Fruit fly (Drosophila melanogaster) whole organism, embryonic: ENCODE measurements around the gene nAChRbeta1.

Source experiments
- Adf1 ChIP-seq: fragments of 200-800 bp; sonication (Bioruptor generic); IDR thresholded peaks from 2 replicates; pipeline ENCODE4 v1.3.6; 2022; ENCODE audit warnings: missing biosample characterization, missing genetic modification characterization
- BtbVII ChIP-seq: fragments of 200-800 bp; sonication (Bioruptor generic); optimal IDR thresholded peaks from 3 replicates; lab custom pipeline; 2017; ENCODE audit warnings: missing biosample characterization, mild to moderate bottlenecking, missing genetic modification characterization
- CG10366 ChIP-seq: fragments of 200-800 bp; sonication (Bioruptor generic); IDR thresholded peaks from 2 replicates; pipeline ENCODE4 v1.3.6; 2022; ENCODE audit warnings: missing biosample characterization, missing genetic modification characterization
- CG10543 ChIP-seq: fragments of 200-800 bp; sonication (Bioruptor generic); optimal IDR thresholded peaks from 3 replicates; lab custom pipeline; 2017; ENCODE audit warnings: missing biosample characterization, mild to moderate bottlenecking, missing genetic modification characterization, moderate library complexity
- CG11695 ChIP-seq: fragments of 200-800 bp; sonication (Bioruptor generic); IDR thresholded peaks from 3 replicates; pipeline ENCODE4 v1.3.6; 2022; ENCODE audit warnings: missing biosample characterization, missing genetic modification characterization
- CG11696 ChIP-seq: fragments of 200-800 bp; sonication (Bioruptor generic); IDR thresholded peaks from 2 replicates; pipeline ENCODE4 v1.3.6; 2022; ENCODE audit warnings: missing biosample characterization, missing genetic modification characterization
- CG12236 ChIP-seq: fragments of 200-800 bp; sonication (Bioruptor generic); optimal IDR thresholded peaks from 2 replicates; lab custom pipeline; 2016; ENCODE audit warnings: missing biosample characterization, missing genetic modification characterization
- CG14710 ChIP-seq: fragments of 200-800 bp; sonication (Bioruptor generic); optimal IDR thresholded peaks from 3 replicates; lab custom pipeline; 2019; ENCODE audit warnings: missing biosample characterization, mild to moderate bottlenecking, missing genetic modification characterization, moderate library complexity
- CG17361 ChIP-seq: fragments of 200-800 bp; sonication (Bioruptor generic); IDR thresholded peaks from 3 replicates; pipeline ENCODE4 v1.3.6; 2022; ENCODE audit warnings: missing biosample characterization, missing genetic modification characterization
- CG18262 ChIP-seq: fragments of 200-800 bp; optimal IDR thresholded peaks from 3 replicates; lab custom pipeline; 2019; ENCODE audit warnings: missing biosample characterization, mild to moderate bottlenecking, missing genetic modification characterization, moderate library complexity
- CG2875 ChIP-seq: fragments of 200-800 bp; sonication (Bioruptor generic); optimal IDR thresholded peaks from 2 replicates; lab custom pipeline; 2017; ENCODE audit warnings: missing biosample characterization, mild to moderate bottlenecking, missing genetic modification characterization, missing genetic modification reagents
- CG31441 ChIP-seq: fragments of 200-800 bp; sonication (Bioruptor generic); IDR thresholded peaks from 2 replicates; pipeline ENCODE4 v1.3.6; 2022; ENCODE audit warnings: missing biosample characterization, missing genetic modification characterization
- CG4854 ChIP-seq: fragments of 200-800 bp; sonication (Bioruptor generic); optimal IDR thresholded peaks from 2 replicates; lab custom pipeline; 2016; ENCODE audit warnings: missing biosample characterization, missing genetic modification characterization, inconsistent platforms
- CG6683 ChIP-seq: fragments of 200-800 bp; sonication (Bioruptor generic); optimal IDR thresholded peaks from 2 replicates; lab custom pipeline; 2017; ENCODE audit warnings: missing biosample characterization, mild to moderate bottlenecking, missing genetic modification characterization, missing genetic modification reagents
- CG6689 ChIP-seq: fragments of 200-800 bp; sonication (Bioruptor generic); IDR thresholded peaks from 2 replicates; pipeline ENCODE4 v1.3.6; 2022; ENCODE audit warnings: missing biosample characterization, missing genetic modification characterization
- CG7839 ChIP-seq: fragments of 200-800 bp; sonication (Bioruptor generic); optimal IDR thresholded peaks from 3 replicates; lab custom pipeline; 2018; ENCODE audit warnings: missing biosample characterization, mild to moderate bottlenecking, missing genetic modification characterization, moderate library complexity
- CG8924 ChIP-seq: fragments of 200-800 bp; optimal IDR thresholded peaks from 3 replicates; lab custom pipeline; 2019; ENCODE audit warnings: missing biosample characterization, mild to moderate bottlenecking, missing genetic modification characterization, moderate library complexity
- CG9215 ChIP-seq: fragments of 200-800 bp; sonication (Bioruptor generic); IDR thresholded peaks from 2 replicates; pipeline ENCODE4 v1.3.6; 2022; ENCODE audit warnings: missing biosample characterization, missing genetic modification characterization
- CG9932 ChIP-seq: fragments of 200-800 bp; sonication (Bioruptor generic); IDR thresholded peaks from 2 replicates; pipeline ENCODE4 v1.3.6; 2022; ENCODE audit warnings: missing biosample characterization, missing genetic modification characterization
- D ChIP-seq, 2 experiments: fragments of 200-800 bp in 1 of 2; fragments of >200 bp in 1 of 2; sonication (Bioruptor generic) in 1 of 2; optimal IDR thresholded peaks; 2 replicates in 1 of 2; 3 replicates in 1 of 2; lab custom pipeline; 2017; ENCODE audit warnings: mild to moderate bottlenecking in 1 of 2, missing biosample characterization in 1 of 2, missing genetic modification characterization in 1 of 2, missing genetic modification reagents in 1 of 2
- D19B ChIP-seq: fragments of 200-800 bp; sonication (Bioruptor generic); optimal IDR thresholded peaks from 2 replicates; lab custom pipeline; 2017; ENCODE audit warnings: missing biosample characterization, mild to moderate bottlenecking, missing genetic modification characterization
- Deaf1 ChIP-seq: fragments of 200-800 bp; optimal IDR thresholded peaks from 3 replicates; lab custom pipeline; 2019; ENCODE audit warnings: missing biosample characterization, mild to moderate bottlenecking, missing genetic modification characterization, moderate library complexity
- E2f1 ChIP-seq: fragments of 200-800 bp; sonication (Bioruptor generic); IDR thresholded peaks from 2 replicates; pipeline ENCODE4 v1.3.6; 2022; ENCODE audit warnings: missing biosample characterization, missing genetic modification characterization
- Lhr ChIP-seq: fragments of 200-800 bp; sonication (Bioruptor generic); optimal IDR thresholded peaks from 3 replicates; lab custom pipeline; 2017; ENCODE audit warnings: mild to moderate bottlenecking, missing biosample characterization, missing genetic modification reagents, missing genetic modification characterization
- Myb ChIP-seq: fragments of 200-800 bp; sonication (Bioruptor generic); optimal IDR thresholded peaks from 2 replicates; lab custom pipeline; 2016; ENCODE audit warnings: missing biosample characterization, missing genetic modification characterization
- Ptx1 ChIP-seq: fragments of 200-800 bp; sonication (Bioruptor generic); IDR thresholded peaks from 2 replicates; pipeline ENCODE4 v1.3.6; 2022; ENCODE audit warnings: missing biosample characterization, missing genetic modification characterization
- Ssrp ChIP-seq: fragments of 200-800 bp; sonication (Bioruptor generic); optimal IDR thresholded peaks from 2 replicates; lab custom pipeline; 2018; ENCODE audit warnings: missing biosample characterization, mild to moderate bottlenecking, missing genetic modification characterization, moderate library complexity
- bbx ChIP-seq: fragments of 200-800 bp; sonication (Bioruptor generic); IDR thresholded peaks from 2 replicates; pipeline ENCODE4 v1.3.6; 2022; ENCODE audit warnings: missing biosample characterization, missing genetic modification characterization; ENCODE audit not compliant: partially characterized antibody
- br ChIP-seq: fragments of >200 bp; optimal IDR thresholded peaks from 2 replicates; lab custom pipeline; 2017
- bsh ChIP-seq, 2 experiments: fragments of 200-800 bp; sonication (Bioruptor generic); optimal IDR thresholded peaks; 2 replicates each; lab custom pipeline; 2017 to 2018; ENCODE audit warnings: mild to moderate bottlenecking in 2 of 2, missing biosample characterization in 2 of 2, missing genetic modification characterization in 2 of 2, moderate library complexity in 1 of 2
- cad ChIP-seq: fragments of >200 bp; optimal IDR thresholded peaks from 2 replicates; lab custom pipeline; 2017; ENCODE audit warnings: missing biosample characterization, missing genetic modification characterization
- caup ChIP-seq: fragments of 200-800 bp; sonication (Bioruptor generic); optimal IDR thresholded peaks from 3 replicates; lab custom pipeline; 2017; ENCODE audit warnings: missing biosample characterization, mild to moderate bottlenecking, missing genetic modification characterization, moderate library complexity; ENCODE audit not compliant: severe bottlenecking
- chinmo ChIP-seq: fragments of 200-800 bp; sonication (Bioruptor generic); IDR thresholded peaks from 4 replicates; pipeline ENCODE4 v1.3.6; 2022; ENCODE audit warnings: missing biosample characterization, missing genetic modification characterization; ENCODE audit not compliant: partially characterized antibody
- croc ChIP-seq: fragments of 200-800 bp; sonication (Bioruptor generic); conservative IDR thresholded peaks from 3 replicates; pipeline ENCODE4 v1.3.6; 2022; ENCODE audit warnings: missing biosample characterization, missing genetic modification characterization
- crp ChIP-seq, 2 experiments: fragments of 200-800 bp; sonication (Bioruptor generic); optimal IDR thresholded peaks; 2 replicates in 1 of 2; 3 replicates in 1 of 2; lab custom pipeline; 2017; ENCODE audit warnings: missing biosample characterization in 2 of 2, missing genetic modification characterization in 2 of 2, mild to moderate bottlenecking in 1 of 2, moderate library complexity in 1 of 2
- dmrt11E ChIP-seq: fragments of 200-800 bp; sonication (Bioruptor generic); optimal IDR thresholded peaks from 3 replicates; lab custom pipeline; 2018; ENCODE audit warnings: missing biosample characterization, mild to moderate bottlenecking, missing genetic modification characterization, moderate library complexity
- esg ChIP-seq: fragments of 200-800 bp; sonication (Bioruptor generic); conservative IDR thresholded peaks from 2 replicates; pipeline ENCODE4 v1.3.6; 2022; ENCODE audit warnings: missing biosample characterization, missing genetic modification characterization
- gfzf ChIP-seq: fragments of 200-800 bp; sonication (Bioruptor generic); optimal IDR thresholded peaks from 2 replicates; lab custom pipeline; 2016; ENCODE audit warnings: missing biosample characterization, mild to moderate bottlenecking, missing genetic modification characterization, moderate library complexity
- gro ChIP-seq: fragments of 200-800 bp; sonication (Bioruptor generic); optimal IDR thresholded peaks from 2 replicates; lab custom pipeline; 2016; ENCODE audit warnings: missing biosample characterization, missing genetic modification characterization
- gsb-n ChIP-seq: fragments of 200-800 bp; sonication (Bioruptor generic); optimal IDR thresholded peaks from 3 replicates; lab custom pipeline; 2018; ENCODE audit warnings: missing biosample characterization, mild to moderate bottlenecking, missing genetic modification characterization
- lola ChIP-seq, 3 experiments: fragments of >200 bp in 2 of 3; fragments of 200-800 bp in 1 of 3; sonication (Bioruptor generic) in 1 of 3; optimal IDR thresholded peaks; 2 replicates each; lab custom pipeline; 2017 to 2019; ENCODE audit warnings: missing biosample characterization in 3 of 3, missing genetic modification characterization in 3 of 3, mild to moderate bottlenecking in 1 of 3, moderate library complexity in 1 of 3
- nmo ChIP-seq: fragments of 200-800 bp; sonication (Bioruptor generic); optimal IDR thresholded peaks from 2 replicates; lab custom pipeline; 2018; ENCODE audit warnings: missing biosample characterization, mild to moderate bottlenecking, missing genetic modification characterization, moderate library complexity
- nom ChIP-seq: fragments of 200-800 bp; sonication (Bioruptor generic); optimal IDR thresholded peaks from 2 replicates; lab custom pipeline; 2017; ENCODE audit warnings: missing biosample characterization, missing genetic modification characterization, mild to moderate bottlenecking, moderate library complexity, missing genetic modification reagents
- org-1 ChIP-seq: fragments of 200-800 bp; sonication (Bioruptor generic); optimal IDR thresholded peaks from 2 replicates; lab custom pipeline; 2017; ENCODE audit warnings: missing biosample characterization, missing genetic modification characterization
- row ChIP-seq: fragments of 200-800 bp; sonication (Bioruptor generic); IDR thresholded peaks from 3 replicates; pipeline ENCODE4 v1.3.6; 2022; ENCODE audit warnings: missing biosample characterization, missing genetic modification characterization
- vnd ChIP-seq: fragments of 200-800 bp; sonication (Bioruptor generic); IDR thresholded peaks from 3 replicates; pipeline ENCODE4 v1.3.6; 2022; ENCODE audit warnings: missing biosample characterization, missing genetic modification characterization; ENCODE audit not compliant: partially characterized antibody
- zen2 ChIP-seq: fragments of 200-800 bp; sonication (Bioruptor generic); IDR thresholded peaks from 3 replicates; pipeline ENCODE4 v1.3.6; 2022; ENCODE audit warnings: missing biosample characterization, missing genetic modification characterization; ENCODE audit not compliant: partially characterized antibody
- zf30C ChIP-seq: fragments of 200-800 bp; sonication (Bioruptor generic); optimal IDR thresholded peaks from 3 replicates; lab custom pipeline; 2018; ENCODE audit warnings: missing biosample characterization, mild to moderate bottlenecking, missing genetic modification characterization

nAChRbeta1 gene

DNA sequence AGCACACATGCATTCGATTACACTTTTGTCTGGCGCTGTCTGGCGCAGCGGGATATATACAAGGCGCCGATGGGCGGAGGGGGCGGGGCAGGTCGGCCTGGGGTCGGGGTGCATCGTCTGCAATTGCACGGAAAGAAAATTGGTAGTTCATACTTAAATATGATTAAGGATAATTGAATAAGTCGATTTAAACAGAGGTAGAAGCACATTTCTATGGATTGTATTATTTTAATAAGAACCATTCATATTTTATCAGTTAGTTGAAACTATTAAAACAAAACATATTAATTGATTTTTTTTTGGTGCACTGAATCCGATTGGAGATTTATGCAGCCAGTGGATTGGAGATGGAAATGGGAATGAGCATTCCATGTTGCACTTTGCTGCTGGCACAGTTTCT lies 29.2 kb upstream of the nAChRbeta1 start (continued):
- TF ChIP-seq zf30C (GFP tag; lab: Kevin White, UChicago) (no peak), Deaf1 (no peak), CG7839 (peak; percentile 30), caup (GFP tag; lab: Kevin White, UChicago) (no peak), CG11696 (GFP tag; lab: Robert Waterston, UW) (no peak), cad (GFP tag; lab: Kevin White, UChicago) (no peak), dmrt11E (tag; lab: Kevin White, UChicago) (peak; percentile 17), bsh (GFP tag; optimal IDR thresholded peaks at IDR 0.05; lab: Kevin White, UChicago) (peak in 1 of 2 experiments; percentile 72), CG9932 (GFP tag; lab: Robert Waterston, UW) (no peak), CG12236 (GFP tag; lab: Kevin White, UChicago) (no peak), Ssrp (peak; percentile 21), CG18262 (tag; lab: Kevin White, UChicago) (peak; percentile 48), lola (GFP tag; optimal IDR thresholded peaks at IDR 0.05; lab: Kevin White, UChicago) (peak in 1 of 3 experiments; percentile 23), br (no peak), CG9215 (no peak), CG6683 (GFP tag; lab: Kevin White, UChicago) (no peak), CG10543 (no peak), Myb (GFP tag; lab: Kevin White, UChicago) (no peak), gfzf (no peak), bbx (GFP tag; lab: Robert Waterston, UW) (no peak), zen2 (GFP tag; lab: Robert Waterston, UW) (no peak), esg (GFP tag; lab: Robert Waterston, UW) (0 out of 2 replicates have a peak, but pooled peaks have one; percentile 14), CG14710 (tag; lab: Kevin White, UChicago) (peak; percentile 22), D19B (no peak), row (peak; percentile 26; the same call in 1 of the 3 replicates), CG11695 (GFP tag; lab: Robert Waterston, UW) (0 out of 3 replicates have a peak, but pooled peaks have one; percentile 15), CG17361 (GFP tag; lab: Robert Waterston, UW) (peak; percentile 29; the same call in 1 of the 3 replicates), gsb-n (peak; percentile 52), CG10366 (GFP tag; lab: Robert Waterston, UW) (peak; percentile 34; the same call in 1 of the 2 replicates), CG6689 (GFP tag; lab: Robert Waterston, UW) (peak; percentile 28; the same call in 1 of the 2 replicates), E2f1 (GFP tag; lab: Robert Waterston, UW) (no peak), CG4854 (GFP tag; lab: Kevin White, UChicago) (no peak), croc (GFP tag; lab: Robert Waterston, UW) (peak; percentile 44; the same call in 2 of the 3 replicates), org-1 (GFP tag; lab: Kevin White, UChicago) (no peak), nmo (GFP tag; lab: Kevin White, UChicago) (peak; percentile 31), nom (GFP tag; lab: Kevin White, UChicago) (no peak), BtbVII (no peak), CG2875 (GFP tag; lab: Kevin White, UChicago) (peak; percentile 34), vnd (no peak), chinmo (GFP tag; lab: Robert Waterston, UW) (0 out of 4 replicates have a peak, but pooled peaks have one; percentile 1), Ptx1 (GFP tag; lab: Robert Waterston, UW) (0 out of 2 replicates have a peak, but pooled peaks have one; percentile 28), CG8924 (tag; lab: Kevin White, UChicago) (peak; percentile 6), gro (GFP tag; lab: Kevin White, UChicago) (no peak), Adf1 (no peak), D (optimal IDR thresholded peaks at IDR 0.05; lab: Kevin White, UChicago) (no peak), D (GFP tag; optimal IDR thresholded peaks at IDR 0.05; lab: Kevin White, UChicago) (peak; percentile 28), Lhr (GFP tag; lab: Kevin White, UChicago) (peak; percentile 3), crp (GFP tag; optimal IDR thresholded peaks at IDR 0.05; lab: Kevin White, UChicago) (no peak), CG31441 (GFP tag; lab: Robert Waterston, UW) (peak; percentile 48; the same call in 1 of the 2 replicates)
